Worm (Caenorhabditis elegans) whole organism, young adult: ENCODE measurements around the gene C23G10.11.

Experiments used
- F57C9.4 ChIP-seq: sonication (generic microtip); optimal IDR thresholded peaks from 2 replicates; lab custom pipeline; 2017; ENCODE audit warnings: mild to moderate bottlenecking, missing genetic modification characterization, missing compliant biosample characterization
- Y53F4B.3 ChIP-seq: fragments of 200-800 bp; sonication (Bioruptor generic); IDR thresholded peaks from 2 replicates; pipeline ENCODE4 v1.3.6; 2022; ENCODE audit warnings: missing genetic modification reagents, missing genetic modification characterization, missing compliant biosample characterization
- Y67H2A.10 ChIP-seq: fragments of 200-800 bp; sonication (Bioruptor generic); conservative IDR thresholded peaks from 2 replicates; pipeline ENCODE4 v1.3.6; 2022; ENCODE audit warnings: missing genetic modification reagents, missing genetic modification characterization, missing compliant biosample characterization
- ama-1 ChIP-seq, 3 experiments: fragments of 150-350 bp in 1 of 3; sonication (generic microtip) in 2 of 3; optimal IDR thresholded peaks; 2 replicates each; lab custom pipeline; 2014 to 2018; ENCODE audit warnings: missing biosample characterization in 2 of 3, missing genetic modification characterization in 2 of 3, missing genetic modification reagents in 2 of 3
- aptf-2 ChIP-seq: fragments of 200-800 bp; sonication (Bioruptor generic); conservative IDR thresholded peaks from 2 replicates; pipeline ENCODE4 v1.3.6; 2022; ENCODE audit warnings: missing genetic modification reagents, missing genetic modification characterization, missing compliant biosample characterization
- fkh-3 ChIP-seq: sonication (generic microtip); optimal IDR thresholded peaks from 2 replicates; lab custom pipeline; 2016; ENCODE audit warnings: mild to moderate bottlenecking, missing genetic modification characterization, missing compliant biosample characterization
- lin-35 ChIP-seq, 3 experiments: fragments of 150-350 bp in 2 of 3; sonication (generic microtip) in 1 of 3; optimal IDR thresholded peaks; 2 replicates each; lab custom pipeline; 2014 to 2018; ENCODE audit warnings: missing biosample characterization in 3 of 3, missing genetic modification characterization in 3 of 3, missing genetic modification reagents in 3 of 3
- pbrm-1 ChIP-seq: fragments of 200-800 bp; sonication (Bioruptor generic); IDR thresholded peaks from 2 replicates; pipeline ENCODE4 v1.3.6; 2022; ENCODE audit warnings: missing genetic modification reagents, missing genetic modification characterization, missing compliant biosample characterization

DNA sequence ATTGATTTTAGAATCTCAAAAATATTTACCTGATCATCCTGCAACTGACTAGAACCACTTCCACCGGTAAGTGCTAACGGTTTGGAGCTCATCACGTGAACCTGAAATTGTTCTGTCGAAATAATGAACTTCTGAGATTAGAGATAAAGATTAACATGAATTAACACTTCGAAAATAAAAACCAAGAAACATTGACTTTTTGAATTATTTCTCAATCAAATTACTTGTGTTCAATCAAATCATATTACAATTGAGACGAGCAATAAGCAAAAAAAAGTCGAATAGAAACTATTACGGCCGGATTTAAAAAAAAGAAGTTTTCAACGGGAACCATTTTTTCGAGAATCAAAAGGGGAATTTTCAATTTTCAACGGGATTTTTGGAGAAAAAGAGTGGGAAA, 30.4 kb upstream of the C23G10.11 start, which contains the start of gene bcas-2:
- TF ChIP-seq ama-1 (optimal IDR thresholded peaks at IDR 0.05; lab: Kevin White, UChicago) (no peak), ama-1 (GFP tag; optimal IDR thresholded peaks at IDR 0.05; lab: Kevin White, UChicago) (no peak), fkh-3 (no peak), F57C9.4 (tag; lab: Kevin White, UChicago) (no peak), aptf-2 (no peak), lin-35 (GFP tag; optimal IDR thresholded peaks at IDR 0.05; lab: Kevin White, UChicago) (no peak), Y53F4B.3 (GFP tag; lab: Robert Waterston, UW) (no peak), pbrm-1 (GFP tag; lab: Robert Waterston, UW) (no peak), Y67H2A.10 (GFP tag; lab: Robert Waterston, UW) (no peak)
